Fruit fly (Drosophila melanogaster): Measurements from ENCODE around the gene CG16890.

Gene CG16890

dm6 chr2L:13784155-13784681 is at the start of gene CG16890 (continued):
- no peak for TF ChIP-seq tll (GFP tag; optimal IDR thresholded peaks at IDR 0.05)
- no peak for TF ChIP-seq prd (optimal IDR thresholded peaks at IDR 0.05)
- no peak for TF ChIP-seq prd (GFP tag; IDR thresholded peaks at IDR 0.05)
- no peak for TF ChIP-seq CG31441 (GFP tag; IDR thresholded peaks at IDR 0.05)
- TF ChIP-seq zen2 (GFP tag; IDR thresholded peaks at IDR 0.05; ENCODE audit: partially characterized antibody) = no peak
- peak in 1 of 2 experiments; percentile 14 for TF ChIP-seq Pdp1 (GFP tag; optimal IDR thresholded peaks at IDR 0.05)
- TF ChIP-seq emc (GFP tag; optimal IDR thresholded peaks at IDR 0.05) = no peak
- peak; percentile 81 for TF ChIP-seq CG3995 (GFP tag; optimal IDR thresholded peaks at IDR 0.05)
- peak; percentile 36 for TF ChIP-seq sug (tag; optimal IDR thresholded peaks at IDR 0.05)
- no peak for TF ChIP-seq CG14050 (GFP tag; IDR thresholded peaks at IDR 0.05)
- no peak for TF ChIP-seq CG12236 (GFP tag; optimal IDR thresholded peaks at IDR 0.05)
- no peak for TF ChIP-seq CG2120 (GFP tag; optimal IDR thresholded peaks at IDR 0.05)
- TF ChIP-seq Doc3 (GFP tag; IDR thresholded peaks at IDR 0.05; ENCODE audit: partially characterized antibody) = 0 out of 3 replicates have a peak, but pooled peaks have one; percentile 27
- no peak for TF ChIP-seq br (optimal IDR thresholded peaks at IDR 0.05)
- TF ChIP-seq bbx (GFP tag; IDR thresholded peaks at IDR 0.05; ENCODE audit: partially characterized antibody) = 0 out of 2 replicates have a peak, but pooled peaks have one; percentile 41
- peak; percentile 40; the same call in 1 of the 2 replicates for TF ChIP-seq inv (GFP tag; IDR thresholded peaks at IDR 0.05; ENCODE audit: partially characterized antibody)
- peak; percentile 73 for TF ChIP-seq CG34376 (GFP tag; optimal IDR thresholded peaks at IDR 0.05)
- peak; percentile 10 for TF ChIP-seq CG16863 (GFP tag; optimal IDR thresholded peaks at IDR 0.05)
- no peak for TF ChIP-seq otp (GFP tag; IDR thresholded peaks at IDR 0.05)
- peak; percentile 17 for TF ChIP-seq CG15514 (GFP tag; optimal IDR thresholded peaks at IDR 0.05)
- no peak for TF ChIP-seq Jarid2 (GFP tag; optimal IDR thresholded peaks at IDR 0.05)
- TF ChIP-seq CG34422 (GFP tag; IDR thresholded peaks at IDR 0.05) = peak; percentile 6; the same call in 1 of the 3 replicates
- no peak for TF ChIP-seq CG5180 (GFP tag; optimal IDR thresholded peaks at IDR 0.05)
- no peak for TF ChIP-seq schlank (tag; optimal IDR thresholded peaks at IDR 0.05)

DNA sequence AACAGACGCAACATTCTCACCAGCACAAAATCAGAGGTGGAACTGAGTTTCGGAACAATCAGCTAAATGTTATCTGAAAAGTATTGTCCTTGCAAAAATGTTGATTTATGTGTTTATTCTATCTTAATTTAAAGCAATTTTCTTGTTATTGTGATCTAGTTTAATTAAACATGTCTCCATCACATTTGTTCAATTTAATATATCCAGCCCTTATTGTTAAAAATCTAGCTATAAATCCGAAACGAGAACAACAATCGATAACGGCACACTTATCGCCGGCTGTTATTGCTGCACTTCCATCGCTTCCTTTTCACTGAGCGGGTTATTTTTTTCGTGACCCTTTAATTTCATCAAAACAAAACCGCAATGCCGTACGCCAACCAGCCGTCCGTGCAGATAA is 48.9 kb upstream of the CG16890 start, which contains the start of the genes GatC, PolG2 and Polr2C:
GatC (minus strand) TSS at position 48 of the 400 bp plus-strand sequence.
PolG2 (minus strand) TSS at position 48 of the 400 bp plus-strand sequence.
Polr2C (plus strand) TSS at position 280 of the 400 bp plus-strand sequence.
- no peak for TF ChIP-seq sc (optimal IDR thresholded peaks at IDR 0.05)
- TF ChIP-seq sc (GFP tag; optimal IDR thresholded peaks at IDR 0.05) = no peak
- TF ChIP-seq CG9876 (GFP tag; optimal IDR thresholded peaks at IDR 0.05) = no peak
- TF ChIP-seq ac (GFP tag; optimal IDR thresholded peaks at IDR 0.05) = no peak
- TF ChIP-seq slbo (GFP tag; IDR thresholded peaks at IDR 0.05) = peak; percentile 76
- TF ChIP-seq CG17186 (GFP tag; optimal IDR thresholded peaks at IDR 0.05) = peak; percentile 63
- TF ChIP-seq chm (GFP tag; IDR thresholded peaks at IDR 0.05) = no peak
- TF ChIP-seq ham (GFP tag; IDR thresholded peaks at IDR 0.05) = no peak
- no peak for TF ChIP-seq CkIIα-i1 (GFP tag; IDR thresholded peaks at IDR 0.05)
- TF ChIP-seq CG11085 (GFP tag; IDR thresholded peaks at IDR 0.05) = no peak
- no peak for TF ChIP-seq HLHmδ (GFP tag; optimal IDR thresholded peaks at IDR 0.05)
- TF ChIP-seq lab (GFP tag; optimal IDR thresholded peaks at IDR 0.05) = no peak
- TF ChIP-seq CG9932 (GFP tag; IDR thresholded peaks at IDR 0.05) = peak; percentile 78
- peak; percentile 75 for TF ChIP-seq CG12659 (GFP tag; optimal IDR thresholded peaks at IDR 0.05)
- TF ChIP-seq PHDP (tag; optimal IDR thresholded peaks at IDR 0.05) = no peak
- TF ChIP-seq CG8765 (GFP tag; IDR thresholded peaks at IDR 0.05) = no peak
- TF ChIP-seq salm (tag; optimal IDR thresholded peaks at IDR 0.05) = no peak
- no peak for TF ChIP-seq dm (GFP tag; optimal IDR thresholded peaks at IDR 0.05)
- no peak for TF ChIP-seq Vsx1 (GFP tag; optimal IDR thresholded peaks at IDR 0.05)
- TF ChIP-seq CG8478 (optimal IDR thresholded peaks at IDR 0.05) = no peak
- no peak for TF ChIP-seq Atf6 (GFP tag; IDR thresholded peaks at IDR 0.05)
- peak; percentile 68 for TF ChIP-seq stwl (tag; optimal IDR thresholded peaks at IDR 0.05)
- TF ChIP-seq knrl (GFP tag; IDR thresholded peaks at IDR 0.05; ENCODE audit: partially characterized antibody) = peak; percentile 81
- no peak for TF ChIP-seq CG4707 (GFP tag; optimal IDR thresholded peaks at IDR 0.05)
- no peak for TF ChIP-seq CG17328 (GFP tag; IDR thresholded peaks at IDR 0.05)
- TF ChIP-seq Rfx (GFP tag; IDR thresholded peaks at IDR 0.05) = peak; percentile 69
- no peak for TF ChIP-seq Fer1 (GFP tag; optimal IDR thresholded peaks at IDR 0.05)
- TF ChIP-seq CG11247 (GFP tag; IDR thresholded peaks at IDR 0.05) = peak; percentile 61
